Worm (Caenorhabditis elegans) whole organism, L4 larva: Measurements from ENCODE around the gene ZC262.7.

Experiments
- T26A8.4 ChIP-seq: fragments of 200-800 bp; sonication (Bioruptor generic); IDR thresholded peaks from 2 replicates; pipeline ENCODE4 v1.3.6; 2022; ENCODE audit warnings: missing genetic modification characterization, missing compliant biosample characterization
- ZK337.2 ChIP-seq: fragments of 200-800 bp; sonication (Bioruptor generic); IDR thresholded peaks from 2 replicates; pipeline ENCODE4 v1.3.6; 2022; ENCODE audit warnings: missing genetic modification reagents, missing genetic modification characterization, missing compliant biosample characterization
- dmd-8 ChIP-seq: fragments of 200-800 bp; sonication (Bioruptor generic); IDR thresholded peaks from 2 replicates; pipeline ENCODE4 v1.3.6; 2022; ENCODE audit warnings: missing genetic modification characterization, missing compliant biosample characterization
- lin-1 ChIP-seq: fragments of 200-800 bp; sonication (Bioruptor generic); IDR thresholded peaks from 2 replicates; pipeline ENCODE4 v1.3.6; 2022; ENCODE audit warnings: missing genetic modification reagents, missing genetic modification characterization, missing compliant biosample characterization
- lin-15B ChIP-seq: fragments of 150-350 bp; sonication (generic microtip); optimal IDR thresholded peaks from 3 replicates; lab custom pipeline; 2014; ENCODE audit warnings: missing biosample characterization, missing genetic modification characterization
- lir-3 ChIP-seq: sonication (generic microtip); optimal IDR thresholded peaks from 2 replicates; lab custom pipeline; 2016; ENCODE audit warnings: mild to moderate bottlenecking, missing genetic modification characterization, missing compliant biosample characterization
- nhr-10 ChIP-seq: fragments of 150-350 bp; optimal IDR thresholded peaks from 2 replicates; lab custom pipeline; 2014; ENCODE audit warnings: missing biosample characterization, missing genetic modification characterization
- nhr-11 ChIP-seq: fragments of 150-350 bp; optimal IDR thresholded peaks from 2 replicates; lab custom pipeline; 2014; ENCODE audit warnings: missing biosample characterization, missing genetic modification characterization
- nhr-237 ChIP-seq: sonication (generic microtip); optimal IDR thresholded peaks from 2 replicates; lab custom pipeline; 2017; ENCODE audit warnings: missing biosample characterization, missing genetic modification characterization
- nhr-25 ChIP-seq: sonication (generic microtip); optimal IDR thresholded peaks from 2 replicates; lab custom pipeline; 2017; ENCODE audit warnings: missing genetic modification characterization, mild to moderate bottlenecking, missing compliant biosample characterization, antibody characterized with exemption, moderate library complexity, borderline replicate concordance; ENCODE audit not compliant: insufficient read depth
- nhr-76 ChIP-seq: fragments of 150-350 bp; optimal IDR thresholded peaks from 2 replicates; lab custom pipeline; 2014; ENCODE audit warnings: missing biosample characterization, missing genetic modification characterization
- php-3 ChIP-seq: fragments of 200-800 bp; sonication (Bioruptor generic); IDR thresholded peaks from 2 replicates; pipeline ENCODE4 v1.3.6; 2022; ENCODE audit warnings: missing genetic modification reagents, missing genetic modification characterization, missing compliant biosample characterization

DNA sequence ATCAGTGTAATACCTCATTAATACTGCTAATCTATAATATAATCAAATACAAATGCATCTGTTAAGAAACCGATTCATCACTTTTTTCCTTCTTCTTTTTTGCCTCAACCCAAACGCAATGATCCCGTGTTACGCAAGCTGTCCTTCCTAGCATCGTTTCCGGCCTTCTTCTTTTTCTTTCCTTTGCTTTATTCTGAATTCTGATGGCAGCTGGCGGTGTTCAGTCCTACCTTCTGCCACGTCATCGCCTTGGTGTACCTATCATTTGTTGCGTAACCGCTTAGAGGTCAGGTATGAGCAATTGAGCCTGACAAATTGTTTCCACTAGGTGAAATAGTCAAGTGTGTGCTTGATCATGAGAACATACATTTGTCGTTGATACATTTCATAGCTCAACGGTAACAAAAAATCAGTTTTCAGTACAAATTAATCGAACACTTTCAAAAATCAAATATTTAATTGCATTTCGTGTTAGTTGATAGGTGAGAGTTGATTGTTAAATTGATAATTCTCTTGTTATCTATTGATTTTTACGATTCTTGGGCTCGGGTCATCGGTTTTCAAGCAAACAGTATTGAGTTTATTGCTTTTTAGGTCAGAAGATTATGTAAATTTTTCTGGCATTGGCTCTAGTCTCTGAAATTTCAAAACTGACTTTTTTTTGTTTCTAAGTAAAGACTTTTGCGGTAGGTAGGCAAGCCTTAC lies 45.8 kb downstream of the ZC262.7 start:
- TF ChIP-seq nhr-76 (tag; lab: Kevin White, UChicago) (no peak), nhr-237 (tag; lab: Kevin White, UChicago) (no peak), T26A8.4 (GFP tag; lab: Robert Waterston, UW) (no peak), dmd-8 (no peak), nhr-11 (tag; lab: Kevin White, UChicago) (no peak), lin-15B (tag; lab: Kevin White, UChicago) (no peak), ZK337.2 (GFP tag; lab: Robert Waterston, UW) (no peak), lir-3 (tag; lab: Kevin White, UChicago) (no peak), php-3 (GFP tag; lab: Robert Waterston, UW) (peak; percentile 58; the same call in 1 of the 2 replicates), nhr-25 (tag; lab: Kevin White, UChicago) (no peak), nhr-10 (tag; lab: Kevin White, UChicago) (no peak), lin-1 (GFP tag; lab: Robert Waterston, UW) (no peak)
